Worm (Caenorhabditis elegans) whole organism, L4 larva: Measurements from ENCODE around the gene ckb-1.
A peak's percentile ranks its signal among the peaks of the same experiment; 100 is the strongest.

Experiments used
- F10B5.3 ChIP-seq: sonication (generic microtip); optimal IDR thresholded peaks from 2 replicates; lab custom pipeline; 2016; ENCODE audit warnings: mild to moderate bottlenecking, missing genetic modification characterization, missing compliant biosample characterization
- F26F4.8 ChIP-seq: fragments of 200-800 bp; sonication (Bioruptor generic); conservative IDR thresholded peaks from 2 replicates; pipeline ENCODE4 v1.3.6; 2022; ENCODE audit warnings: missing genetic modification characterization, missing compliant biosample characterization
- R02D3.7 ChIP-seq: fragments of 150-350 bp; sonication (generic microtip); optimal IDR thresholded peaks from 3 replicates; lab custom pipeline; 2014; ENCODE audit warnings: missing biosample characterization, missing genetic modification characterization
- T20F7.1 ChIP-seq: fragments of 200-800 bp; sonication (Bioruptor generic); optimal IDR thresholded peaks from 2 replicates; lab custom pipeline; 2018; ENCODE audit warnings: mild to moderate bottlenecking, missing genetic modification characterization, missing compliant biosample characterization
- T26A8.4 ChIP-seq: fragments of 200-800 bp; sonication (Bioruptor generic); IDR thresholded peaks from 2 replicates; pipeline ENCODE4 v1.3.6; 2022; ENCODE audit warnings: missing genetic modification characterization, missing compliant biosample characterization
- Y105C5A.15 ChIP-seq: fragments of 200-800 bp; sonication (Bioruptor generic); IDR thresholded peaks from 2 replicates; pipeline ENCODE4 v1.3.6; 2022; ENCODE audit warnings: missing genetic modification characterization, missing compliant biosample characterization
- Y48G9A.11 ChIP-seq: fragments of 200-800 bp; sonication (Bioruptor generic); IDR thresholded peaks from 2 replicates; pipeline ENCODE4 v1.3.6; 2022; ENCODE audit warnings: missing genetic modification reagents, missing genetic modification characterization, missing compliant biosample characterization
- aha-1 ChIP-seq: fragments of 150-350 bp; peaks from one replicate; lab custom pipeline; 2014; ENCODE audit warnings: missing biosample characterization, missing genetic modification characterization
- aly-2 ChIP-seq: sonication (generic microtip); optimal IDR thresholded peaks from 2 replicates; lab custom pipeline; 2018; ENCODE audit warnings: missing biosample characterization, missing genetic modification characterization
- ces-1 ChIP-seq: fragments of 150-350 bp; sonication (generic microtip); optimal IDR thresholded peaks from 4 replicates; lab custom pipeline; 2014; ENCODE audit warnings: missing biosample characterization, missing genetic modification reagents, missing genetic modification characterization
- daf-12 ChIP-seq: fragments of 150-350 bp; optimal IDR thresholded peaks from 2 replicates; lab custom pipeline; 2014; ENCODE audit warnings: missing biosample characterization, missing genetic modification reagents, missing genetic modification characterization
- daf-16 ChIP-seq, 3 experiments: sonication (generic microtip); optimal IDR thresholded peaks; 2 replicates each; lab custom pipeline; 2016 to 2017; ENCODE audit warnings: missing genetic modification characterization in 3 of 3, missing genetic modification reagents in 3 of 3, mild to moderate bottlenecking in 2 of 3, missing compliant biosample characterization in 2 of 3, missing biosample characterization in 1 of 3, moderate library complexity in 1 of 3
- daf-19 ChIP-seq: fragments of 200-800 bp; sonication (Bioruptor generic); conservative IDR thresholded peaks from 2 replicates; pipeline ENCODE4 v1.3.6; 2022; ENCODE audit warnings: missing genetic modification characterization, missing compliant biosample characterization
- daf-8 ChIP-seq: fragments of 200-800 bp; sonication (Bioruptor generic); IDR thresholded peaks from 2 replicates; pipeline ENCODE4 v1.3.6; 2022; ENCODE audit warnings: missing genetic modification characterization, missing compliant biosample characterization
- dmd-6 ChIP-seq: fragments of 200-800 bp; sonication (Bioruptor generic); IDR thresholded peaks from 2 replicates; pipeline ENCODE4 v1.3.6; 2022; ENCODE audit warnings: missing genetic modification reagents, missing genetic modification characterization, missing compliant biosample characterization
- dmd-8 ChIP-seq: fragments of 200-800 bp; sonication (Bioruptor generic); IDR thresholded peaks from 2 replicates; pipeline ENCODE4 v1.3.6; 2022; ENCODE audit warnings: missing genetic modification characterization, missing compliant biosample characterization
- duxl-1 ChIP-seq: sonication (generic microtip); optimal IDR thresholded peaks from 2 replicates; lab custom pipeline; 2016; ENCODE audit warnings: mild to moderate bottlenecking, missing genetic modification characterization, moderate library complexity, missing compliant biosample characterization; ENCODE audit not compliant: poor library complexity
- dve-1 ChIP-seq: sonication (generic microtip); optimal IDR thresholded peaks from 2 replicates; lab custom pipeline; 2017; ENCODE audit warnings: antibody characterized with exemption, mild to moderate bottlenecking, missing genetic modification characterization, missing compliant biosample characterization; ENCODE audit not compliant: insufficient read depth
- egl-27 ChIP-seq: sonication (generic microtip); optimal IDR thresholded peaks from 3 replicates; lab custom pipeline; 2017; ENCODE audit warnings: missing biosample characterization, missing genetic modification reagents, missing genetic modification characterization
- fos-1 ChIP-seq: fragments of 150-350 bp; optimal IDR thresholded peaks from 2 replicates; lab custom pipeline; 2014; ENCODE audit warnings: missing biosample characterization, missing genetic modification characterization
- gei-8 ChIP-seq: fragments of 200-800 bp; sonication (Bioruptor generic); optimal IDR thresholded peaks from 2 replicates; lab custom pipeline; 2018; ENCODE audit warnings: mild to moderate bottlenecking, missing genetic modification characterization, missing compliant biosample characterization
- hlh-11 ChIP-seq: fragments of 200-800 bp; sonication (Bioruptor generic); optimal IDR thresholded peaks from 2 replicates; lab custom pipeline; 2018; ENCODE audit warnings: mild to moderate bottlenecking, missing genetic modification characterization, missing compliant biosample characterization
- hlh-30 ChIP-seq: sonication (generic microtip); optimal IDR thresholded peaks from 2 replicates; lab custom pipeline; 2017; ENCODE audit warnings: antibody characterized with exemption, mild to moderate bottlenecking, missing genetic modification characterization, missing compliant biosample characterization; ENCODE audit not compliant: insufficient read depth
- hmg-1.1 ChIP-seq: fragments of 200-800 bp; sonication (Bioruptor generic); IDR thresholded peaks from 2 replicates; pipeline ENCODE4 v1.3.6; 2022; ENCODE audit warnings: missing genetic modification reagents, missing genetic modification characterization, missing compliant biosample characterization
- lin-29 ChIP-seq: fragments of 200-800 bp; sonication (Bioruptor generic); IDR thresholded peaks from 2 replicates; pipeline ENCODE4 v1.3.6; 2022; ENCODE audit warnings: missing genetic modification reagents, missing genetic modification characterization, missing compliant biosample characterization
- lin-38 ChIP-seq: fragments of 200-800 bp; sonication (Bioruptor generic); IDR thresholded peaks from 2 replicates; pipeline ENCODE4 v1.3.6; 2022; ENCODE audit warnings: missing genetic modification reagents, missing genetic modification characterization, missing compliant biosample characterization
- lsy-2 ChIP-seq, 2 experiments: fragments of 150-350 bp in 1 of 2; sonication (generic microtip) in 1 of 2; optimal IDR thresholded peaks; 2 replicates each; lab custom pipeline; 2014 to 2017; ENCODE audit warnings: missing biosample characterization in 2 of 2, missing genetic modification characterization in 2 of 2
- mdl-1 ChIP-seq, 2 experiments: fragments of 150-350 bp in 1 of 2; sonication (generic microtip) in 1 of 2; optimal IDR thresholded peaks; 2 replicates each; lab custom pipeline; 2014 to 2017; ENCODE audit warnings: missing biosample characterization in 2 of 2, missing genetic modification characterization in 2 of 2
- mdt-29 ChIP-seq: fragments of 200-800 bp; sonication (Bioruptor generic); IDR thresholded peaks from 2 replicates; pipeline ENCODE4 v1.3.6; 2022; ENCODE audit warnings: missing genetic modification reagents, missing genetic modification characterization, missing compliant biosample characterization
- mep-1 ChIP-seq: fragments of 150-350 bp; sonication (generic microtip); optimal IDR thresholded peaks from 3 replicates; lab custom pipeline; 2014; ENCODE audit warnings: missing biosample characterization, missing genetic modification characterization
- mxl-2 ChIP-seq: fragments of 200-800 bp; sonication (Bioruptor generic); conservative IDR thresholded peaks from 2 replicates; pipeline ENCODE4 v1.3.6; 2022; ENCODE audit warnings: missing genetic modification reagents, missing genetic modification characterization, missing compliant biosample characterization
- mxl-3 ChIP-seq: fragments of 200-800 bp; sonication (Bioruptor generic); optimal IDR thresholded peaks from 2 replicates; lab custom pipeline; 2018; ENCODE audit warnings: mild to moderate bottlenecking, missing genetic modification characterization, missing compliant biosample characterization
- nhr-237 ChIP-seq: sonication (generic microtip); optimal IDR thresholded peaks from 2 replicates; lab custom pipeline; 2017; ENCODE audit warnings: missing biosample characterization, missing genetic modification characterization
- nhr-25 ChIP-seq: sonication (generic microtip); optimal IDR thresholded peaks from 2 replicates; lab custom pipeline; 2017; ENCODE audit warnings: missing genetic modification characterization, mild to moderate bottlenecking, missing compliant biosample characterization, antibody characterized with exemption, moderate library complexity, borderline replicate concordance; ENCODE audit not compliant: insufficient read depth
- nhr-28 ChIP-seq: fragments of 150-350 bp; optimal IDR thresholded peaks from 2 replicates; lab custom pipeline; 2014; ENCODE audit warnings: missing biosample characterization, missing genetic modification characterization
- nhr-48 ChIP-seq: sonication (generic microtip); optimal IDR thresholded peaks from 2 replicates; lab custom pipeline; 2016; ENCODE audit warnings: mild to moderate bottlenecking, missing genetic modification characterization, missing compliant biosample characterization
- nhr-77 ChIP-seq: fragments of 150-350 bp; optimal IDR thresholded peaks from 2 replicates; lab custom pipeline; 2014; ENCODE audit warnings: missing biosample characterization, missing genetic modification characterization
- rbr-2 ChIP-seq: sonication (generic microtip); optimal IDR thresholded peaks from 2 replicates; lab custom pipeline; 2016; ENCODE audit warnings: missing genotype, missing genetic modification characterization, missing compliant biosample characterization
- sdz-12 ChIP-seq: fragments of 200-800 bp; sonication (Bioruptor generic); optimal IDR thresholded peaks from 2 replicates; lab custom pipeline; 2018; ENCODE audit warnings: mild to moderate bottlenecking, missing genetic modification characterization, missing compliant biosample characterization
- skn-1 ChIP-seq: fragments of 150-350 bp; optimal IDR thresholded peaks from 2 replicates; lab custom pipeline; 2014; ENCODE audit warnings: missing biosample characterization, missing genetic modification characterization
- spr-3 ChIP-seq: fragments of 200-800 bp; sonication (Bioruptor generic); optimal IDR thresholded peaks from 2 replicates; lab custom pipeline; 2018; ENCODE audit warnings: mild to moderate bottlenecking, missing genetic modification characterization, missing compliant biosample characterization
- tra-1 ChIP-seq: fragments of 200-800 bp; sonication (Bioruptor generic); IDR thresholded peaks from 2 replicates; pipeline ENCODE4 v1.3.6; 2022; ENCODE audit warnings: missing genetic modification reagents, missing genetic modification characterization, missing compliant biosample characterization
- unc-130 ChIP-seq: sonication (generic microtip); optimal IDR thresholded peaks from 2 replicates; lab custom pipeline; 2016; ENCODE audit warnings: missing genetic modification reagents, missing genetic modification characterization, missing compliant biosample characterization
- vab-7 ChIP-seq: fragments of 200-800 bp; sonication (Bioruptor generic); IDR thresholded peaks from 2 replicates; pipeline ENCODE4 v1.3.6; 2022; ENCODE audit warnings: missing genetic modification reagents, missing genetic modification characterization, missing compliant biosample characterization
- zag-1 ChIP-seq: fragments of 150-350 bp; optimal IDR thresholded peaks from 2 replicates; lab custom pipeline; 2014; ENCODE audit warnings: missing biosample characterization, missing genetic modification characterization
- zip-11 ChIP-seq: fragments of 200-800 bp; sonication (Bioruptor generic); IDR thresholded peaks from 2 replicates; pipeline ENCODE4 v1.3.6; 2022; ENCODE audit warnings: missing genetic modification characterization, missing compliant biosample characterization

Gene ckb-1

DNA sequence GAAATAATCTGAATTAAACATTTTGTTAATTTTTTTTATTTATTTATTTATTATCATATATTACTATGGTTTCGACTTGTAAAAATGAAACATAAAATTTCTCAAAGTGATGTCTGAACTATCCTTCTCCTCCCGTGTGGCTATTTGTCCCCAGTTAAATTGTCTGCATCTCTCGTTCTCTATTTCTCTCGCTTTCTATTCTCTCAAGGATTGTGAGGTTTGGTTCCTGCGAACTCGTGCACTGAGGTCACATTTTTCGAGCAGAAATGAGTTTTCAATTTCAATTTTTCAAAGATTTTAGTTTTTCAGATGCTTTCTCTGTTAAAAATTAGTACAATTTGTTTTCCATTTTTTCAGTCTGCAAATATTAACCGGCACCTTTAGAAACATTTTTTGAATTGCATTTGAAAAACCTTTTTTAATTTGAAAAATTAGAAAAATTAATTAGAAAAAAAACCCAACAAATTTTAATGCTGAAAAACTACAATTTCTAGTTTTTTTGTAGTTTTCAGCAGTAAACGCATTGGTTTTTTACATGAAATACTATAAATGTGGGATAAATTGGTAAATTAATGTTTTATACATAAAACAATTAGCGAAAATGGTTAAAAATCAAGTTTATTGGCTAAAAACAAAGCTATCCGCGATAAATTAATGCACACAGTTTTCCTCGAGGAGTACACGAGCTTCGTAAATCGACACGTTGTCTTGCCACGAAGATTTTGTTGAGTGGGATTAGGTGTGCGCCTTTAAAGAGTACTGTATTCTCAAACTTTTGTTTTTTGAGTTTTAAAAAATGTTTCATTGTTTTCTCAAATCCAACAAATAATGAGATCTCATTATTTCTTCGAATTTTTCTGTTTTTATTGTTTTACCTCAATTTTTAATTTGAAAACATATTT, 47.3 kb downstream of the ckb-1 start:
- peak; percentile 13 to 19 for TF ChIP-seq mdl-1 (tag; optimal IDR thresholded peaks at IDR 0.05; lab: Kevin White, UChicago)
- TF ChIP-seq tra-1 (GFP tag; lab: Robert Waterston, UW), result 0 out of 2 replicates have a peak, but pooled peaks have one; percentile 10
- peak; percentile 46 for TF ChIP-seq nhr-28 (tag; lab: Kevin White, UChicago)
- peak; percentile 90 for TF ChIP-seq aha-1
- TF ChIP-seq rbr-2, result no peak
- peak; percentile 46 for TF ChIP-seq R02D3.7 (tag; lab: Kevin White, UChicago)
- 0 out of 2 replicates have a peak, but pooled peaks have one; percentile 13 for TF ChIP-seq hmg-1.1 (GFP tag; lab: Robert Waterston, UW)
- TF ChIP-seq zip-11 (GFP tag; lab: Robert Waterston, UW), result no peak
- TF ChIP-seq T20F7.1 (GFP tag; lab: Kevin White, UChicago), result no peak
- no peak for TF ChIP-seq spr-3 (GFP tag; lab: Kevin White, UChicago)
- TF ChIP-seq mdt-29, result no peak
- 0 out of 2 replicates have a peak, but pooled peaks have one; percentile 9 for TF ChIP-seq lin-38 (GFP tag; lab: Robert Waterston, UW)
- no peak for TF ChIP-seq nhr-237
- no peak for TF ChIP-seq nhr-25 (tag; lab: Kevin White, UChicago)
- peak; percentile 58 for TF ChIP-seq hlh-11 (tag; lab: Kevin White, UChicago)
- TF ChIP-seq dve-1 (tag; lab: Kevin White, UChicago), result peak; percentile 31
- TF ChIP-seq daf-8 (GFP tag; lab: Robert Waterston, UW), result no peak
- peak; percentile 93 for TF ChIP-seq nhr-48 (tag; lab: Kevin White, UChicago)
- peak; percentile 94 for TF ChIP-seq hlh-30 (tag; lab: Kevin White, UChicago)
- TF ChIP-seq sdz-12 (GFP tag; lab: Kevin White, UChicago), result no peak
- TF ChIP-seq lsy-2 (tag; optimal IDR thresholded peaks at IDR 0.05; lab: Kevin White, UChicago), result peak in 1 of 2 experiments; percentile 61
- peak; percentile 23 for TF ChIP-seq mep-1 (tag; lab: Kevin White, UChicago)
- TF ChIP-seq nhr-77 (tag; lab: Kevin White, UChicago), result peak; percentile 51
- no peak for TF ChIP-seq mxl-3 (GFP tag; lab: Kevin White, UChicago)
- no peak for TF ChIP-seq skn-1
- TF ChIP-seq daf-16 (GFP tag; optimal IDR thresholded peaks at IDR 0.05; lab: Kevin White, UChicago), result no peak
- TF ChIP-seq daf-16 (tag; optimal IDR thresholded peaks at IDR 0.05; lab: Kevin White, UChicago), result peak; percentile 25
- peak; percentile 81 for TF ChIP-seq dmd-6 (GFP tag; lab: Robert Waterston, UW)
- TF ChIP-seq dmd-8 (GFP tag; lab: Robert Waterston, UW), result no peak
- TF ChIP-seq F10B5.3 (tag; lab: Kevin White, UChicago), result no peak
- peak; percentile 28 for TF ChIP-seq unc-130 (GFP tag; lab: Kevin White, UChicago)

DNA sequence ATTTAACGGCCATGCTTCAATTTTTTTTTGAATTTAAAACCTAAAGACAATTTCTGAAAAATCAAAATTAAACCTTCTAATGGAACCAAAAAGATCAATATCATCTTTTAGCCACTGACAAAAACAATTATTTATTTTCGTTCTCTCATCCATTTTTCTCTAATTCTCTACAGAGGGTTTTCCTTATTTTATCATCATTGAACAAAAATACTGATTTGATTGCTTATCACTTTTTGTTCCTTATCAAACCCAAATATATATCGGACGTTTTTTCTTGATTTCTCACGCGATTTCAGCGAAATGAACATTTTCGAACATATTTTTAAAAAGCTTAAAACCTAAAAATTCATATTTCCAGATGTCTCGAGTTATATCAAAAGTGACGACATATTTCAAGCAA, 48.0 kb downstream of the ckb-1 start, which contains the start of gene mpc-1:
Gene mpc-1, plus strand, starts transcription at position 359 of the 400 bp plus-strand sequence.
- no peak for TF ChIP-seq aly-2 (tag; lab: Kevin White, UChicago)
- no peak for TF ChIP-seq Y105C5A.15
- TF ChIP-seq dve-1 (tag; lab: Kevin White, UChicago), result peak; percentile 68
- TF ChIP-seq daf-19 (GFP tag; lab: Robert Waterston, UW), result no peak
- TF ChIP-seq hlh-11 (tag; lab: Kevin White, UChicago), result peak; percentile 50
- no peak for TF ChIP-seq fos-1 (tag; lab: Kevin White, UChicago)
- no peak for TF ChIP-seq tra-1 (GFP tag; lab: Robert Waterston, UW)
- no peak for TF ChIP-seq gei-8 (GFP tag; lab: Kevin White, UChicago)
- no peak for TF ChIP-seq Y48G9A.11 (GFP tag; lab: Robert Waterston, UW)
- no peak for TF ChIP-seq daf-12 (tag; lab: Kevin White, UChicago)
- TF ChIP-seq nhr-48 (tag; lab: Kevin White, UChicago), result no peak
- no peak for TF ChIP-seq T20F7.1 (GFP tag; lab: Kevin White, UChicago)
- TF ChIP-seq F26F4.8 (GFP tag; lab: Robert Waterston, UW), result no peak
- TF ChIP-seq vab-7 (GFP tag; lab: Robert Waterston, UW), result no peak
- TF ChIP-seq T26A8.4 (GFP tag; lab: Robert Waterston, UW), result no peak
- TF ChIP-seq nhr-77 (tag; lab: Kevin White, UChicago), result peak; percentile 75
- TF ChIP-seq zag-1 (tag; lab: Kevin White, UChicago), result no peak
- no peak for TF ChIP-seq mxl-2 (GFP tag; lab: Robert Waterston, UW)
- no peak for TF ChIP-seq lin-29 (GFP tag; lab: Robert Waterston, UW)
- TF ChIP-seq daf-16 (GFP tag; optimal IDR thresholded peaks at IDR 0.05; lab: Kevin White, UChicago), result no peak
- TF ChIP-seq daf-16 (tag; optimal IDR thresholded peaks at IDR 0.05; lab: Kevin White, UChicago), result peak; percentile 85
- TF ChIP-seq mdl-1 (tag; optimal IDR thresholded peaks at IDR 0.05; lab: Kevin White, UChicago), result peak in 1 of 2 experiments; percentile 42
- TF ChIP-seq duxl-1 (tag; lab: Kevin White, UChicago), result no peak
- TF ChIP-seq ces-1 (GFP tag; lab: Kevin White, UChicago), result no peak
- no peak for TF ChIP-seq egl-27 (tag; lab: Kevin White, UChicago)
- no peak for TF ChIP-seq aha-1
